Worm (Caenorhabditis elegans): ENCODE data around the gene T01B10.5.
"Not testable (repeated sequence)": the region's sequence is repeated elsewhere in the genome, so short reads cannot be mapped to it uniquely, and the experiment has no call there.

The T01B10.5 gene

ce11 chrX:8535006-8535405 is 39.9 kb downstream of the T01B10.5 start, which contains the start of gene nspc-1:
Gene nspc-1, minus strand, starts transcription at chrX:8535106.
- TF ChIP-seq tbx-8 (GFP tag; optimal IDR thresholded peaks at IDR 0.05); unc-39 (tag; optimal IDR thresholded peaks at IDR 0.05); sem-2 (GFP tag; optimal IDR thresholded peaks at IDR 0.05): not testable (repeated sequence)

ce11 chrX:8536791-8537190 is 41.7 kb downstream of the T01B10.5 start, which contains the start of gene nspc-3:
Gene nspc-3, plus strand, starts transcription at chrX:8537091.
- no peak for TF ChIP-seq tbx-8 (GFP tag; optimal IDR thresholded peaks at IDR 0.05)
- TF ChIP-seq pha-4 (tag; optimal IDR thresholded peaks at IDR 0.05): no peak
- TF ChIP-seq mab-5 (tag; optimal IDR thresholded peaks at IDR 0.05): no peak
- no peak for TF ChIP-seq bed-3 (GFP tag; optimal IDR thresholded peaks at IDR 0.05)
- TF ChIP-seq lin-32 (GFP tag; optimal IDR thresholded peaks at IDR 0.05): no peak
- TF ChIP-seq M03D4.4 (tag; optimal IDR thresholded peaks at IDR 0.05): no peak
- no peak for TF ChIP-seq flh-1 (GFP tag; optimal IDR thresholded peaks at IDR 0.05)
- TF ChIP-seq drap-1 (GFP tag; optimal IDR thresholded peaks at IDR 0.05): no peak
- no peak for TF ChIP-seq ceh-83 (GFP tag; optimal IDR thresholded peaks at IDR 0.05)
- no peak for TF ChIP-seq elt-3 (tag; optimal IDR thresholded peaks at IDR 0.05)
- TF ChIP-seq mep-1 (tag; optimal IDR thresholded peaks at IDR 0.05): no peak
- no peak for TF ChIP-seq nhr-237 (tag; optimal IDR thresholded peaks at IDR 0.05)
- no peak for TF ChIP-seq nhr-76 (tag; optimal IDR thresholded peaks at IDR 0.05)
- TF ChIP-seq ces-1 (GFP tag; optimal IDR thresholded peaks at IDR 0.05): no peak
- no peak for TF ChIP-seq sptf-1 (tag; optimal IDR thresholded peaks at IDR 0.05)
- TF ChIP-seq nhr-28 (tag; optimal IDR thresholded peaks at IDR 0.05): no peak
- TF ChIP-seq blmp-1 (tag; optimal IDR thresholded peaks at IDR 0.05): no peak
- no peak for TF ChIP-seq zip-8 (tag; optimal IDR thresholded peaks at IDR 0.05)

- TF ChIP-seq nhr-28 (tag; optimal IDR thresholded peaks at IDR 0.05); unc-62 (GFP tag; optimal IDR thresholded peaks at IDR 0.05); drap-1 (GFP tag; optimal IDR thresholded peaks at IDR 0.05): not testable (repeated sequence)
These were observed 43.2 kb downstream of the T01B10.5 start, which contains the start of the genes nspc-4 and nspc-5 for ce11 chrX:8538262-8538776. Gene nspc-4, minus strand, starts transcription at chrX:8538362. Gene nspc-5, plus strand, starts transcription at chrX:8538726.

ce11 chrX:8541562-8541961 is 46.5 kb downstream of the T01B10.5 start, which contains the start of gene nspc-7:
Gene nspc-7, plus strand, starts transcription at chrX:8541862.
- not testable (repeated sequence) for TF ChIP-seq mab-5, blmp-1, elt-3 (tag; optimal IDR thresholded peaks at IDR 0.05)

ce11 chrX:8545971-8546442 is 50.9 kb downstream of the T01B10.5 start, which contains the start of gene sdha-1:
Gene sdha-1, minus strand, starts transcription at chrX:8546021.
- TF ChIP-seq ceh-39 (tag; optimal IDR thresholded peaks at IDR 0.05) (peak; percentile 2), hlh-1 (tag; optimal IDR thresholded peaks at IDR 0.05) (peak; percentile 54), ztf-11 (tag; optimal IDR thresholded peaks at IDR 0.05) (no peak), nhr-237 (tag; optimal IDR thresholded peaks at IDR 0.05) (peak; percentile 53), mab-5 (tag; optimal IDR thresholded peaks at IDR 0.05) (no peak), pha-4 (tag; optimal IDR thresholded peaks at IDR 0.05) (peak; percentile 54), sptf-1 (tag; optimal IDR thresholded peaks at IDR 0.05) (no peak), ceh-83 (GFP tag; optimal IDR thresholded peaks at IDR 0.05) (no peak), unc-39 (tag; optimal IDR thresholded peaks at IDR 0.05) (no peak), ham-2 (GFP tag; optimal IDR thresholded peaks at IDR 0.05) (no peak), ces-1 (GFP tag; optimal IDR thresholded peaks at IDR 0.05) (no peak), drap-1 (GFP tag; optimal IDR thresholded peaks at IDR 0.05) (peak; percentile 37), zip-8 (tag; optimal IDR thresholded peaks at IDR 0.05) (no peak), elt-1 (tag; optimal IDR thresholded peaks at IDR 0.05; ENCODE audit: borderline replicate concordance, insufficient read depth) (no peak), M03D4.4 (tag; optimal IDR thresholded peaks at IDR 0.05) (no peak), nhr-76 (tag; optimal IDR thresholded peaks at IDR 0.05) (no peak), unc-120 (tag; optimal IDR thresholded peaks at IDR 0.05; ENCODE audit: poor library complexity, severe bottlenecking) (peak; percentile 50), elt-3 (tag; optimal IDR thresholded peaks at IDR 0.05) (no peak), lin-32 (GFP tag; optimal IDR thresholded peaks at IDR 0.05) (no peak), flh-1 (GFP tag; optimal IDR thresholded peaks at IDR 0.05) (no peak), ceh-43 (GFP tag; optimal IDR thresholded peaks at IDR 0.05) (no peak), cnd-1 (tag; optimal IDR thresholded peaks at IDR 0.05) (peak; percentile 6), tbx-8 (GFP tag; optimal IDR thresholded peaks at IDR 0.05) (no peak), sem-2 (GFP tag; optimal IDR thresholded peaks at IDR 0.05) (no peak), lin-13 (tag; optimal IDR thresholded peaks at IDR 0.05) (peak; percentile 71), mls-2 (tag; optimal IDR thresholded peaks at IDR 0.05) (no peak), blmp-1 (tag; optimal IDR thresholded peaks at IDR 0.05) (no peak), snpc-4 (tag; optimal IDR thresholded peaks at IDR 0.05) (no peak), unc-62 (GFP tag; optimal IDR thresholded peaks at IDR 0.05) (no peak), mep-1 (tag; optimal IDR thresholded peaks at IDR 0.05) (peak; percentile 74), nhr-2 (tag; optimal IDR thresholded peaks at IDR 0.05) (no peak), nhr-28 (tag; optimal IDR thresholded peaks at IDR 0.05) (no peak), nhr-12 (tag; optimal IDR thresholded peaks at IDR 0.05) (no peak), bed-3 (GFP tag; optimal IDR thresholded peaks at IDR 0.05) (no peak), lsy-2 (tag; optimal IDR thresholded peaks at IDR 0.05) (no peak)

All from whole organism, mixed stage, embryonic.